Worm (Caenorhabditis elegans): Measurements from ENCODE around the gene unc-1.
A peak's percentile ranks its signal among the peaks of the same experiment; 100 is the strongest.

Gene unc-1

DNA sequence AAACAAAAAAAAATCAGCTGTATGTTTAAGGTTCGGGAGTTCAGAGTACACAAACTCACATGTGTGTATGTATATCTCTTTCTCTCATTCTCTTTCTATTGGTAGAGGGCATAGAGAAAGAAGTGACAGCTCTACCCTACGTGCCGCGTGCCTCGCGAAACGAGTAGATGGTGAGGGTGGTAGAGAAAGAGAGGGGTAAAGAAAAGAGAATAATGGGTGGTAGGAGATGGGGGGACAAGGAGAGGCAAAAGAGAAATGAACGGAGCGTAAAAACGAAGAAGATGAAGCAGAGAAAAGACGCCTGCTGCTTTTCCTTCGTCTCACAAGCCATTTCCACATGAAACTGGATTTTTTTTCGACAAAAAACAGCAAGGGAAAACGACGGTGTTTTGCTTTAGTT is 30.9 kb upstream of the unc-1 start (continued):
- no peak for TF ChIP-seq nhr-27 (tag; optimal IDR thresholded peaks at IDR 0.05)
- TF ChIP-seq ztf-25 (GFP tag; IDR thresholded peaks at IDR 0.05), result no peak
- peak; percentile 18 for TF ChIP-seq B0035.1 (tag; optimal IDR thresholded peaks at IDR 0.05)
- TF ChIP-seq lir-1 (GFP tag; conservative IDR thresholded peaks at IDR 0.05), result peak; percentile 47; the same call in 1 of the 2 replicates
- no peak for TF ChIP-seq bed-1 (GFP tag; IDR thresholded peaks at IDR 0.05)
- peak; percentile 87 for TF ChIP-seq B0336.3 (GFP tag; IDR thresholded peaks at IDR 0.05)
- peak; percentile 84 for TF ChIP-seq madf-10 (tag; optimal IDR thresholded peaks at IDR 0.05)
- peak; percentile 86 for TF ChIP-seq zfh-2 (GFP tag; conservative IDR thresholded peaks at IDR 0.05)
- peak; percentile 39 for TF ChIP-seq die-1 (tag; optimal IDR thresholded peaks at IDR 0.05)
- TF ChIP-seq F39B2.1 (GFP tag; IDR thresholded peaks at IDR 0.05), result 0 out of 2 replicates have a peak, but pooled peaks have one; percentile 26
- no peak; the same call in 1 of the 2 replicates for TF ChIP-seq madf-6 (GFP tag; IDR thresholded peaks at IDR 0.05)
- TF ChIP-seq let-607 (tag; optimal IDR thresholded peaks at IDR 0.05), result peak; percentile 49 to 77
- TF ChIP-seq repo-1 (tag; optimal IDR thresholded peaks at IDR 0.05), result peak; percentile 43
- peak; percentile 28 for TF ChIP-seq F22D6.2 (tag; optimal IDR thresholded peaks at IDR 0.05)
- peak; percentile 26 for TF ChIP-seq pha-4 (tag; optimal IDR thresholded peaks at IDR 0.05)
- TF ChIP-seq nhr-179 (tag; optimal IDR thresholded peaks at IDR 0.05), result no peak
- TF ChIP-seq F52B5.7 (tag; optimal IDR thresholded peaks at IDR 0.05), result no peak
- no peak for TF ChIP-seq F55B11.4 (tag; optimal IDR thresholded peaks at IDR 0.05; ENCODE audit: borderline replicate concordance, insufficient read depth)
- no peak for TF ChIP-seq dpff-1 (tag; optimal IDR thresholded peaks at IDR 0.05)
- TF ChIP-seq ceh-27 (GFP tag; optimal IDR thresholded peaks at IDR 0.05), result peak; percentile 75
- TF ChIP-seq Y79H2A.3 (GFP tag; conservative IDR thresholded peaks at IDR 0.05), result no peak
- no peak for TF ChIP-seq aptf-3 (GFP tag; IDR thresholded peaks at IDR 0.05)
- no peak for TF ChIP-seq snpc-1.3 (tag; optimal IDR thresholded peaks at IDR 0.05; ENCODE audit: insufficient read depth)
- no peak for TF ChIP-seq ets-4 (GFP tag; optimal IDR thresholded peaks at IDR 0.05)
- no peak for TF ChIP-seq D2030.7 (GFP tag; IDR thresholded peaks at IDR 0.05)
- TF ChIP-seq attf-5 (GFP tag; optimal IDR thresholded peaks at IDR 0.05), result peak; percentile 91
- peak; percentile 92 for TF ChIP-seq atf-7 (tag; optimal IDR thresholded peaks at IDR 0.05)
- no peak for TF ChIP-seq zim-3 (tag; optimal IDR thresholded peaks at IDR 0.05)
- TF ChIP-seq mxl-1 (tag; optimal IDR thresholded peaks at IDR 0.05), result no peak
- peak; percentile 84 for TF ChIP-seq nfyb-1 (GFP tag; IDR thresholded peaks at IDR 0.05)
- no peak; the same call in 1 of the 2 replicates for TF ChIP-seq ceh-100 (GFP tag; IDR thresholded peaks at IDR 0.05)
- TF ChIP-seq nfya-1 (tag; optimal IDR thresholded peaks at IDR 0.05; ENCODE audit: borderline replicate concordance, insufficient read depth), result no peak
- TF ChIP-seq B0019.2 (GFP tag; conservative IDR thresholded peaks at IDR 0.05), result no peak
- no peak for TF ChIP-seq lsy-27 (tag; optimal IDR thresholded peaks at IDR 0.05; ENCODE audit: borderline replicate concordance, insufficient read depth)
- no peak for TF ChIP-seq cebp-2 (GFP tag; IDR thresholded peaks at IDR 0.05)
- TF ChIP-seq unc-62 (GFP tag; optimal IDR thresholded peaks at IDR 0.05), result peak; percentile 92
- TF ChIP-seq ztf-28 (GFP tag; IDR thresholded peaks at IDR 0.05), result no peak
- TF ChIP-seq lin-35 (GFP tag; optimal IDR thresholded peaks at IDR 0.05), result peak in 1 of 3 experiments; percentile 82
- TF ChIP-seq rpc-1 (optimal IDR thresholded peaks at IDR 0.05), result no peak
- no peak for TF ChIP-seq rpc-1 (tag; optimal IDR thresholded peaks at IDR 0.05)
- TF ChIP-seq nfya-2 (GFP tag; IDR thresholded peaks at IDR 0.05), result no peak
- peak; percentile 46 for TF ChIP-seq lin-54 (GFP tag; optimal IDR thresholded peaks at IDR 0.05)
- no peak for TF ChIP-seq hrde-1 (tag; optimal IDR thresholded peaks at IDR 0.05; ENCODE audit: borderline replicate concordance)
- peak; percentile 82 for TF ChIP-seq chd-7 (tag; optimal IDR thresholded peaks at IDR 0.05)
- TF ChIP-seq aptf-2 (GFP tag; conservative IDR thresholded peaks at IDR 0.05), result no peak
- TF ChIP-seq T26A5.8 (tag; optimal IDR thresholded peaks at IDR 0.05), result no peak
- TF ChIP-seq ekl-4 (GFP tag; IDR thresholded peaks at IDR 0.05), result peak; percentile 67

Data from whole organism, young adult.